Fruit fly (Drosophila melanogaster) whole organism: ENCODE data around the gene Ypel.

ENCODE experiments used
- CG8478 ChIP-seq: fragments of >200 bp; optimal IDR thresholded peaks from 2 replicates; lab custom pipeline; 2018; ENCODE audit warnings: inconsistent platforms
- Dll ChIP-seq: fragments of >200 bp; optimal IDR thresholded peaks from 2 replicates; lab custom pipeline; 2017
- psq ChIP-seq: fragments of >200 bp; optimal IDR thresholded peaks from 2 replicates; lab custom pipeline; 2017

DNA sequence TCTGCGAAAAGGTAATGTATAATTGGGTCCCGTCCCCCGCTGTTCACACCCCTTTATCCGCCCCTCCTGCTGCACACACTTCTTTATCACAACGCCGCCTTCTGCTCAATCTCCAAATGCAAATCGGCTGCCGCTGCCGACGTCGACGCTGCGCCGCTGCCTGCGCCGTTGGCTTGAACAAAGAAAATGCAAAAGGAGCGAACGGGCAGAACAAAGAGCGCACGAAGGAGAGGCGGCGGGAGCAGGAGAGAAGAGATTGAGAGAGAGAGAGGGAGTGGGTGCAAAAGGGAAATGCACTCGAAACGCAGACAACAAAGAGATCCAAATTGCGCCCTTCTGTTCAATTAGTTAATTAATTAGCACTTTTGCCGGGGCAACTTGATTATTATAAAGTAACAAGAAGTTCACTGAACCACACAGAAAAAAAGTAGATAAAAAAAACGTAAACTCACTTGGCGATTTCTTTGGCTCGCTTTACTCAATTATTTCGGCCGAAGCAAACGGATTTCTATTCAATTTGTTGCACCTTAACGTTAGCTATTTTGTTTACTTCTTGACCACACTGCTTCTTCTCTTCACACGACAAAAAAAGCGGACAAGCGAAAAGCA lies 2.5 kb downstream of the Ypel start:
- no peak for TF ChIP-seq CG8478 (lab: Kevin White, UChicago)
- no peak for TF ChIP-seq psq (lab: Kevin White, UChicago)
- peak; percentile 70 for TF ChIP-seq Dll (lab: Kevin White, UChicago)
